Fruit fly (Drosophila melanogaster) whole organism, prepupa: ENCODE results near the gene Jon65Aiii.
A peak's percentile ranks its signal among the peaks of the same experiment; 100 is the strongest.

Source experiments
- Blimp-1 ChIP-seq: fragments of 200-800 bp; sonication (Bioruptor generic); optimal IDR thresholded peaks from 3 replicates; lab custom pipeline; 2017; ENCODE audit warnings: missing biosample characterization, missing genetic modification characterization, mild to moderate bottlenecking, moderate library complexity, missing genetic modification reagents
- CG10669 ChIP-seq: fragments of 200-800 bp; sonication (Bioruptor generic); optimal IDR thresholded peaks from 3 replicates; lab custom pipeline; 2018; ENCODE audit warnings: missing biosample characterization, mild to moderate bottlenecking, missing genetic modification characterization, moderate library complexity
- CG11762 ChIP-seq: fragments of 200-800 bp; sonication (Bioruptor generic); optimal IDR thresholded peaks from 3 replicates; lab custom pipeline; 2016; ENCODE audit warnings: missing biosample characterization, missing genetic modification characterization; ENCODE audit not compliant: insufficient read depth
- CG11902 ChIP-seq: fragments of 200-800 bp; sonication (Bioruptor generic); optimal IDR thresholded peaks from 3 replicates; lab custom pipeline; 2016; ENCODE audit warnings: missing biosample characterization, missing genetic modification characterization
- CG16779 ChIP-seq: fragments of 200-800 bp; sonication (Bioruptor generic); optimal IDR thresholded peaks from 3 replicates; lab custom pipeline; 2017; ENCODE audit warnings: missing biosample characterization, mild to moderate bottlenecking, missing genetic modification characterization
- CG3032 ChIP-seq: fragments of 200-800 bp; optimal IDR thresholded peaks from 2 replicates; lab custom pipeline; 2019; ENCODE audit warnings: missing biosample characterization, mild to moderate bottlenecking, missing genetic modification characterization, moderate library complexity
- CG31627 ChIP-seq: fragments of 200-800 bp; sonication (Bioruptor generic); optimal IDR thresholded peaks from 3 replicates; lab custom pipeline; 2016; ENCODE audit warnings: missing biosample characterization, missing genetic modification characterization
- CG32006 ChIP-seq: fragments of 200-800 bp; sonication (Bioruptor generic); optimal IDR thresholded peaks from 3 replicates; lab custom pipeline; 2017; ENCODE audit warnings: missing biosample characterization, mild to moderate bottlenecking, missing genetic modification characterization
- CG34406 ChIP-seq: fragments of 200-800 bp; sonication (Bioruptor generic); optimal IDR thresholded peaks from 3 replicates; lab custom pipeline; 2016; ENCODE audit warnings: missing biosample characterization, missing genetic modification characterization
- CG3919 ChIP-seq: fragments of 200-800 bp; sonication (Bioruptor generic); optimal IDR thresholded peaks from 3 replicates; lab custom pipeline; 2016; ENCODE audit warnings: missing biosample characterization, missing genetic modification characterization
- CG4318 ChIP-seq: fragments of 200-800 bp; sonication (Bioruptor generic); optimal IDR thresholded peaks from 3 replicates; lab custom pipeline; 2017; ENCODE audit warnings: missing biosample characterization, mild to moderate bottlenecking, missing genetic modification characterization
- CG6163 ChIP-seq: fragments of 200-800 bp; sonication (Bioruptor generic); IDR thresholded peaks from 3 replicates; pipeline ENCODE4 v1.3.6; 2022; ENCODE audit warnings: missing biosample characterization, missing genetic modification characterization
- CG6276 ChIP-seq: fragments of 200-800 bp; sonication (Bioruptor generic); optimal IDR thresholded peaks from 2 replicates; lab custom pipeline; 2017; ENCODE audit warnings: missing biosample characterization, mild to moderate bottlenecking, missing genetic modification characterization
- CG6808 ChIP-seq: fragments of 200-800 bp; sonication (Bioruptor generic); optimal IDR thresholded peaks from 3 replicates; lab custom pipeline; 2017; ENCODE audit warnings: missing biosample characterization, missing genetic modification characterization, mild to moderate bottlenecking, moderate library complexity, missing genetic modification reagents
- CG6854 ChIP-seq: fragments of 200-800 bp; sonication (Bioruptor generic); optimal IDR thresholded peaks from 2 replicates; lab custom pipeline; 2017; ENCODE audit warnings: missing biosample characterization, mild to moderate bottlenecking, missing genetic modification characterization
- CG7368 ChIP-seq: fragments of 200-800 bp; sonication (Bioruptor generic); optimal IDR thresholded peaks from 3 replicates; lab custom pipeline; 2016; ENCODE audit warnings: missing biosample characterization, missing genetic modification characterization
- CG8119 ChIP-seq: fragments of 200-800 bp; sonication (Bioruptor generic); IDR thresholded peaks from 3 replicates; pipeline ENCODE4 v1.3.6; 2022; ENCODE audit warnings: missing biosample characterization, missing genetic modification characterization
- CG9139 ChIP-seq: fragments of 200-800 bp; sonication (Bioruptor generic); optimal IDR thresholded peaks from 3 replicates; lab custom pipeline; 2017; ENCODE audit warnings: missing biosample characterization, mild to moderate bottlenecking, missing genetic modification characterization
- Eip75B ChIP-seq: fragments of 200-800 bp; sonication (Bioruptor generic); optimal IDR thresholded peaks from 3 replicates; lab custom pipeline; 2016; ENCODE audit warnings: missing biosample characterization, missing genetic modification characterization
- Eip78C ChIP-seq: fragments of 200-800 bp; sonication (Bioruptor generic); peaks from one replicate; lab custom pipeline; 2016; ENCODE audit warnings: missing biosample characterization, missing genetic modification characterization
- Eip93F ChIP-seq: fragments of 200-800 bp; sonication (Bioruptor generic); optimal IDR thresholded peaks from 2 replicates; lab custom pipeline; 2016; ENCODE audit warnings: missing biosample characterization, mild to moderate bottlenecking, missing genetic modification characterization
- Ets21C ChIP-seq: fragments of 200-800 bp; sonication (Bioruptor generic); optimal IDR thresholded peaks from 3 replicates; lab custom pipeline; 2016; ENCODE audit warnings: missing biosample characterization, missing genetic modification characterization
- Ets96B ChIP-seq: fragments of 200-800 bp; optimal IDR thresholded peaks from 2 replicates; lab custom pipeline; 2019; ENCODE audit warnings: missing biosample characterization, mild to moderate bottlenecking, missing genetic modification characterization, moderate library complexity
- Gug ChIP-seq: fragments of 200-800 bp; sonication (Bioruptor generic); IDR thresholded peaks from 2 replicates; pipeline ENCODE4 v1.3.6; 2022; ENCODE audit warnings: missing biosample characterization, missing genetic modification characterization
- Hr38 ChIP-seq: sonication (Bioruptor generic); optimal IDR thresholded peaks from 2 replicates; lab custom pipeline; 2016; ENCODE audit warnings: missing biosample characterization, missing genetic modification characterization
- Hr39 ChIP-seq: fragments of 200-800 bp; sonication (Bioruptor generic); optimal IDR thresholded peaks from 2 replicates; lab custom pipeline; 2016; ENCODE audit warnings: missing biosample characterization, missing genetic modification characterization
- Hr4 ChIP-seq: fragments of 200-800 bp; sonication (Bioruptor generic); optimal IDR thresholded peaks from 3 replicates; lab custom pipeline; 2016; ENCODE audit warnings: missing biosample characterization, missing genetic modification characterization
- Lpt ChIP-seq: fragments of 200-800 bp; sonication (Bioruptor generic); optimal IDR thresholded peaks from 3 replicates; lab custom pipeline; 2016; ENCODE audit warnings: missing biosample characterization, missing genetic modification characterization
- Met ChIP-seq: fragments of 200-800 bp; sonication (Bioruptor generic); optimal IDR thresholded peaks from 3 replicates; lab custom pipeline; 2016; ENCODE audit warnings: missing biosample characterization, missing genetic modification characterization
- OdsH ChIP-seq: fragments of 200-800 bp; sonication (Bioruptor generic); optimal IDR thresholded peaks from 3 replicates; lab custom pipeline; 2016; ENCODE audit warnings: missing biosample characterization, missing genetic modification characterization
- Smox ChIP-seq: fragments of 200-800 bp; sonication (Bioruptor generic); optimal IDR thresholded peaks from 3 replicates; lab custom pipeline; 2016; ENCODE audit warnings: missing biosample characterization, missing genetic modification characterization
- Sox14 ChIP-seq: fragments of 200-800 bp; sonication (Bioruptor generic); optimal IDR thresholded peaks from 3 replicates; lab custom pipeline; 2016; ENCODE audit warnings: missing biosample characterization, missing genetic modification characterization
- Sox15 ChIP-seq: fragments of 200-800 bp; sonication (Bioruptor generic); optimal IDR thresholded peaks from 3 replicates; lab custom pipeline; 2016; ENCODE audit warnings: missing biosample characterization, missing genetic modification characterization
- achi ChIP-seq: fragments of 200-800 bp; sonication (Bioruptor generic); optimal IDR thresholded peaks from 3 replicates; lab custom pipeline; 2016; ENCODE audit warnings: missing biosample characterization, missing genetic modification characterization
- acj6 ChIP-seq: fragments of 200-800 bp; sonication (Bioruptor generic); optimal IDR thresholded peaks from 3 replicates; lab custom pipeline; 2016; ENCODE audit warnings: missing biosample characterization, missing genetic modification characterization
- cyc ChIP-seq: fragments of 200-800 bp; sonication (Bioruptor generic); optimal IDR thresholded peaks from 3 replicates; lab custom pipeline; 2016; ENCODE audit warnings: missing biosample characterization, missing genetic modification characterization
- dsx ChIP-seq: fragments of 200-800 bp; optimal IDR thresholded peaks from 3 replicates; lab custom pipeline; 2019; ENCODE audit warnings: missing biosample characterization, mild to moderate bottlenecking, missing genetic modification characterization, moderate library complexity; ENCODE audit not compliant: poor library complexity, severe bottlenecking
- eg ChIP-seq: fragments of 200-800 bp; sonication (Bioruptor generic); IDR thresholded peaks from 3 replicates; pipeline ENCODE4 v1.3.6; 2022; ENCODE audit warnings: missing biosample characterization, missing genetic modification characterization
- fd85E ChIP-seq: fragments of 200-800 bp; sonication (Bioruptor generic); optimal IDR thresholded peaks from 3 replicates; lab custom pipeline; 2016; ENCODE audit warnings: missing biosample characterization, missing genetic modification characterization
- fkh ChIP-seq: fragments of 200-800 bp; sonication (Bioruptor generic); optimal IDR thresholded peaks from 3 replicates; lab custom pipeline; 2017; ENCODE audit warnings: missing biosample characterization, mild to moderate bottlenecking, missing genetic modification characterization, moderate library complexity
- lz ChIP-seq: fragments of 200-800 bp; sonication (Bioruptor generic); optimal IDR thresholded peaks from 3 replicates; lab custom pipeline; 2016; ENCODE audit warnings: missing biosample characterization, missing genetic modification characterization
- net ChIP-seq: fragments of 200-800 bp; sonication (Bioruptor generic); optimal IDR thresholded peaks from 3 replicates; lab custom pipeline; 2016; ENCODE audit warnings: missing biosample characterization, missing genetic modification characterization
- salr ChIP-seq, 2 experiments: fragments of 200-800 bp; sonication (Bioruptor generic); optimal IDR thresholded peaks; 3 replicates each; lab custom pipeline; 2016 to 2018; ENCODE audit warnings: missing biosample characterization in 2 of 2, missing genetic modification characterization in 2 of 2, mild to moderate bottlenecking in 1 of 2
- spab ChIP-seq: fragments of 200-800 bp; sonication (Bioruptor generic); optimal IDR thresholded peaks from 2 replicates; lab custom pipeline; 2017; ENCODE audit warnings: missing biosample characterization, mild to moderate bottlenecking, missing genetic modification characterization, missing genetic modification reagents
- ss ChIP-seq, 2 experiments: fragments of 200-800 bp; sonication (Bioruptor generic); optimal IDR thresholded peaks; 2 replicates in 1 of 2; 3 replicates in 1 of 2; lab custom pipeline; 2017 to 2018; ENCODE audit warnings: mild to moderate bottlenecking in 2 of 2, missing biosample characterization in 2 of 2, missing genetic modification characterization in 2 of 2, moderate library complexity in 1 of 2
- svp ChIP-seq: fragments of 200-800 bp; sonication (Bioruptor generic); peaks from one replicate; lab custom pipeline; 2016; ENCODE audit warnings: missing biosample characterization, missing genetic modification characterization
- topi ChIP-seq: fragments of 200-800 bp; sonication (Bioruptor generic); optimal IDR thresholded peaks from 3 replicates; lab custom pipeline; 2016; ENCODE audit warnings: missing biosample characterization, missing genetic modification characterization
- vri ChIP-seq: fragments of 200-800 bp; sonication (Bioruptor generic); optimal IDR thresholded peaks from 3 replicates; lab custom pipeline; 2016; ENCODE audit warnings: missing biosample characterization, mild to moderate bottlenecking, missing genetic modification characterization

Gene Jon65Aiii

DNA sequence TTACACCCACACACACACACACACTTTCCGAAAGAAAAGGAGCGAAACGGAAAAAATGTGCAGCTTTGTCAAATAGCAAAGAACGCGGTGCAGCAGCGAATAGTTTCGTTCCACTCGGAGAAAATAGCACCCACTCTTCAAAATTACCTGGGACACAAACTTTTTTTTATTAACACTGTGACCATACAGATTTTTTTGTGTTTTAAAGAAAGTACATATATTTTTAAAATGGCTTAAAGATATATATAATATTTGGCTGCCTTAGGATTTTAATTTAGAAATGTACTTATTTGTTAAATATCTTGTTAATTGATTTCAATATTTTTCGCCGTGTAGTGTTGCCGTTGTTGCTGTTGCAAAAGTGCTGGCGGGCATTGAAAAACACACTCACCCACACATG is 33.9 kb downstream of the Jon65Aiii start (continued):
- TF ChIP-seq CG11762 (no peak), dsx (GFP tag; lab: Kevin White, UChicago) (no peak), Hr39 (GFP tag; lab: Kevin White, UChicago) (no peak), CG3919 (GFP tag; lab: Kevin White, UChicago) (peak; percentile 14), Met (GFP tag; lab: Kevin White, UChicago) (no peak), Smox (no peak), CG9139 (GFP tag; lab: Kevin White, UChicago) (no peak), CG8119 (GFP tag; lab: Robert Waterston, UW) (peak; percentile 73), svp (GFP tag; lab: Kevin White, UChicago) (peak; percentile 38), lz (GFP tag; lab: Kevin White, UChicago) (no peak), eg (GFP tag; lab: Robert Waterston, UW) (no peak; the same call in 2 of the 3 replicates), cyc (GFP tag; lab: Kevin White, UChicago) (no peak), acj6 (GFP tag; lab: Kevin White, UChicago) (peak; percentile 46), Eip75B (GFP tag; lab: Kevin White, UChicago) (peak; percentile 9), fkh (GFP tag; lab: Kevin White, UChicago) (no peak), CG6276 (GFP tag; lab: Kevin White, UChicago) (peak; percentile 19), CG31627 (GFP tag; lab: Kevin White, UChicago) (no peak), Eip93F (GFP tag; lab: Kevin White, UChicago) (no peak), Lpt (GFP tag; lab: Kevin White, UChicago) (no peak), CG6163 (peak; percentile 25; the same call in 1 of the 3 replicates), fd85E (GFP tag; lab: Kevin White, UChicago) (no peak), Gug (peak; percentile 45), Ets21C (GFP tag; lab: Kevin White, UChicago) (no peak), Eip78C (GFP tag; lab: Kevin White, UChicago) (peak; percentile 82), OdsH (peak; percentile 64), CG3032 (tag; lab: Kevin White, UChicago) (peak; percentile 26), CG6808 (GFP tag; lab: Kevin White, UChicago) (no peak), CG7368 (GFP tag; lab: Kevin White, UChicago) (no peak), spab (no peak)

DNA sequence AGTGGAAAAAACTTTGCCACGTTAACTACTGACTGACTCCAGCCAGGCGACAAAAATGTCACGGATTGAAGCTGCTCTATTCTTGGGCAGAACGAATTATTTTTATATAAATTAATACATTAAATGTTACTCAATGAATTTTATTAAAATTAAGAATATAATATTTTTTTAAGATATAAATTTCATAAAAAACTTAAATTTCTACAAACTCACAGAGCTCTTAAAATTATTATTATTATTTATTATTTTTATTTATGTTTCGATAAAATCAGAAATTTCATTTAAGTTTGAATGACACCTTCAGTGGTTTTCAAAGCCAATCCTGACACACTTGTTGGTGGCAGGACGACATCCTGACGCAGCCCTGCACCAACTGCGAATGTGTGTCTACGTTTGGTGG is 34.6 kb downstream of the Jon65Aiii start:
- TF ChIP-seq lz (GFP tag; lab: Kevin White, UChicago) (peak; percentile 8), achi (GFP tag; lab: Kevin White, UChicago) (peak; percentile 83), Hr38 (no peak), fkh (GFP tag; lab: Kevin White, UChicago) (no peak), CG11902 (GFP tag; lab: Kevin White, UChicago) (no peak), Hr4 (GFP tag; lab: Kevin White, UChicago) (peak; percentile 46), CG6276 (GFP tag; lab: Kevin White, UChicago) (peak; percentile 45), fd85E (GFP tag; lab: Kevin White, UChicago) (no peak), Lpt (GFP tag; lab: Kevin White, UChicago) (peak; percentile 39), Hr39 (GFP tag; lab: Kevin White, UChicago) (peak; percentile 7), dsx (GFP tag; lab: Kevin White, UChicago) (peak; percentile 63), CG6808 (GFP tag; lab: Kevin White, UChicago) (no peak), Met (GFP tag; lab: Kevin White, UChicago) (peak; percentile 20), CG3032 (tag; lab: Kevin White, UChicago) (peak; percentile 69), Ets96B (tag; lab: Kevin White, UChicago) (peak; percentile 64), ss (GFP tag; optimal IDR thresholded peaks at IDR 0.05; lab: Kevin White, UChicago) (peak; percentile 66 to 81), topi (GFP tag; lab: Kevin White, UChicago) (no peak), Eip78C (GFP tag; lab: Kevin White, UChicago) (peak; percentile 90), CG6854 (no peak), CG32006 (GFP tag; lab: Kevin White, UChicago) (peak; percentile 83), Blimp-1 (GFP tag; lab: Kevin White, UChicago) (no peak), CG16779 (tag; lab: Kevin White, UChicago) (peak; percentile 6), salr (GFP tag; optimal IDR thresholded peaks at IDR 0.05; lab: Kevin White, UChicago) (peak in 1 of 2 experiments; percentile 73), CG10669 (GFP tag; lab: Kevin White, UChicago) (peak; percentile 5), Eip75B (GFP tag; lab: Kevin White, UChicago) (no peak), vri (GFP tag; lab: Kevin White, UChicago) (peak; percentile 1), cyc (GFP tag; lab: Kevin White, UChicago) (no peak), CG9139 (GFP tag; lab: Kevin White, UChicago) (no peak), Sox14 (GFP tag; lab: Kevin White, UChicago) (peak; percentile 41), net (GFP tag; lab: Kevin White, UChicago) (peak; percentile 68), CG4318 (peak; percentile 71), CG34406 (GFP tag; lab: Kevin White, UChicago) (peak; percentile 68), Gug (0 out of 2 replicates have a peak, but pooled peaks have one; percentile 14), Sox15 (peak; percentile 22), svp (GFP tag; lab: Kevin White, UChicago) (peak; percentile 65)
